Fruit fly (Drosophila melanogaster) whole organism, adult: ENCODE measurements around the gene CG11951.

Experiments used
- CG14711 ChIP-seq: fragments of 200-800 bp; sonication (Bioruptor generic); optimal IDR thresholded peaks from 2 replicates; lab custom pipeline; 2018; ENCODE audit warnings: missing biosample characterization, mild to moderate bottlenecking, missing genetic modification characterization, moderate library complexity
- bab1 ChIP-seq: fragments of 200-800 bp; sonication (Bioruptor generic); optimal IDR thresholded peaks from 3 replicates; lab custom pipeline; 2019; ENCODE audit warnings: missing biosample characterization, mild to moderate bottlenecking, missing genetic modification characterization, moderate library complexity
- kay ChIP-seq: fragments of 200-800 bp; sonication (Bioruptor generic); peaks from one replicate; lab custom pipeline; 2016; ENCODE audit warnings: missing biosample characterization, missing genetic modification characterization, borderline replicate concordance

DNA sequence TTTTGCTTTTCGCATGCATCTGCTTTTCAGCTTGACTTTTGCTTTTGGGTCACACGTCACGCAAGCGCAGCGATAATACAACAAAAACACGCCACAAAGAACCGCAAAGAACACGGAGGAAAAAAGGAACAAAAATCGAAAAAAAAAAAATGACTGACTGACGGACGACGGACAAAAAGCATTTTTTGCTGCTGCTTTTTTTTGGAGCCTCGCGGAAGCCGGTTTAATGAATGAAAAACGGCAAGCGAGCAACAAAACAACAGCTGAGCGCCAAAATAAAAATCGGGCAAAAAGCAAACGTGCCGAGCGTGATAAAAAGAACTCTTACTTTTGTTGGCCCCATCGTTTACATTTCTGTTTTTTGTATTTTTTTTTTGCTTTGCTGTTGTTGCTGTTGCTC lies 15.9 kb upstream of the CG11951 start:
- no peak for TF ChIP-seq CG14711
- no peak for TF ChIP-seq kay
- TF ChIP-seq bab1: no peak
